Fruit fly (Drosophila melanogaster) whole organism, embryonic: ENCODE results near the gene Cpr23B.
A peak's percentile ranks its signal among the peaks of the same experiment; 100 is the strongest.

Experiments used
- Atf3 ChIP-seq: fragments of 200-800 bp; sonication (Bioruptor generic); optimal IDR thresholded peaks from 3 replicates; lab custom pipeline; 2016; ENCODE audit warnings: missing biosample characterization, missing genetic modification characterization
- Awh ChIP-seq: fragments of 200-800 bp; sonication (Bioruptor generic); IDR thresholded peaks from 2 replicates; pipeline ENCODE4, ENCODE4 v1.3.6; 2022; ENCODE audit warnings: missing biosample characterization, missing genetic modification characterization
- CG10147 ChIP-seq: fragments of 200-800 bp; sonication (Bioruptor generic); optimal IDR thresholded peaks from 2 replicates; lab custom pipeline; 2019; ENCODE audit warnings: missing biosample characterization, mild to moderate bottlenecking, missing genetic modification characterization, moderate library complexity
- CG10654 ChIP-seq: fragments of 200-800 bp; sonication (Bioruptor generic); optimal IDR thresholded peaks from 2 replicates; lab custom pipeline; 2016; ENCODE audit warnings: missing biosample characterization, missing genetic modification characterization
- CG11456 ChIP-seq: fragments of 200-800 bp; sonication (Bioruptor generic); IDR thresholded peaks from 3 replicates; pipeline ENCODE4 v1.3.6; 2022; ENCODE audit warnings: missing biosample characterization, missing genetic modification characterization
- CG12155 ChIP-seq: fragments of 200-800 bp; sonication (Bioruptor generic); optimal IDR thresholded peaks from 3 replicates; lab custom pipeline; 2016; ENCODE audit warnings: missing biosample characterization, missing genetic modification characterization
- CG12659 ChIP-seq: fragments of 200-800 bp; sonication (Bioruptor generic); optimal IDR thresholded peaks from 3 replicates; lab custom pipeline; 2017; ENCODE audit warnings: mild to moderate bottlenecking, missing biosample characterization, missing genetic modification reagents, missing genetic modification characterization
- CG13123 ChIP-seq: fragments of 200-800 bp; sonication (Bioruptor generic); optimal IDR thresholded peaks from 2 replicates; lab custom pipeline; 2016; ENCODE audit warnings: missing biosample characterization, missing genetic modification characterization
- CG14050 ChIP-seq: fragments of 200-800 bp; sonication (Bioruptor generic); IDR thresholded peaks from 3 replicates; pipeline ENCODE4 v1.3.6; 2022; ENCODE audit warnings: missing biosample characterization, missing genetic modification characterization
- CG14667 ChIP-seq: fragments of 200-800 bp; sonication (Bioruptor generic); IDR thresholded peaks from 2 replicates; pipeline ENCODE4 v1.3.6; 2022; ENCODE audit warnings: missing biosample characterization, missing genetic modification characterization
- CG14860 ChIP-seq: fragments of 200-800 bp; sonication (Bioruptor generic); IDR thresholded peaks from 3 replicates; pipeline ENCODE4 v1.3.6; 2022; ENCODE audit warnings: missing biosample characterization, missing genetic modification characterization; ENCODE audit not compliant: partially characterized antibody
- CG16813 ChIP-seq: fragments of 200-800 bp; sonication (Bioruptor generic); IDR thresholded peaks from 3 replicates; pipeline ENCODE4 v1.3.6; 2022; ENCODE audit warnings: missing biosample characterization, missing genetic modification characterization; ENCODE audit not compliant: partially characterized antibody
- CG17385 ChIP-seq: fragments of 200-800 bp; sonication (Bioruptor generic); optimal IDR thresholded peaks from 3 replicates; lab custom pipeline; 2018; ENCODE audit warnings: missing biosample characterization, mild to moderate bottlenecking, missing genetic modification characterization
- CG17912 ChIP-seq: fragments of 200-800 bp; sonication (Bioruptor generic); optimal IDR thresholded peaks from 2 replicates; lab custom pipeline; 2018; ENCODE audit warnings: missing biosample characterization, mild to moderate bottlenecking, missing genetic modification characterization
- CG18476 ChIP-seq: fragments of 200-800 bp; sonication (Bioruptor generic); optimal IDR thresholded peaks from 2 replicates; lab custom pipeline; 2016; ENCODE audit warnings: missing biosample characterization, mild to moderate bottlenecking, missing genetic modification characterization
- CG18619 ChIP-seq: fragments of 200-800 bp; sonication (Bioruptor generic); optimal IDR thresholded peaks from 3 replicates; lab custom pipeline; 2017; ENCODE audit warnings: missing biosample characterization, mild to moderate bottlenecking, missing genetic modification characterization
- CG2129 ChIP-seq: fragments of 200-800 bp; sonication (Bioruptor generic); IDR thresholded peaks from 2 replicates; pipeline ENCODE4 v1.3.6; 2022; ENCODE audit warnings: missing biosample characterization, missing genetic modification characterization; ENCODE audit not compliant: partially characterized antibody
- CG2199 ChIP-seq: fragments of 200-800 bp; sonication (Bioruptor generic); IDR thresholded peaks from 3 replicates; pipeline ENCODE4 v1.3.6; 2022; ENCODE audit warnings: missing biosample characterization, missing genetic modification characterization
- CG2202 ChIP-seq: fragments of 200-800 bp; sonication (Bioruptor generic); optimal IDR thresholded peaks from 2 replicates; lab custom pipeline; 2018; ENCODE audit warnings: missing biosample characterization, mild to moderate bottlenecking, missing genetic modification characterization
- CG2678 ChIP-seq: fragments of 200-800 bp; sonication (Bioruptor generic); optimal IDR thresholded peaks from 3 replicates; lab custom pipeline; 2019; ENCODE audit warnings: missing biosample characterization, mild to moderate bottlenecking, missing genetic modification characterization, moderate library complexity
- CG2889 ChIP-seq: fragments of 200-800 bp; sonication (Bioruptor generic); IDR thresholded peaks from 3 replicates; pipeline ENCODE4 v1.3.6; 2022; ENCODE audit warnings: missing biosample characterization, missing genetic modification characterization
- CG30020 ChIP-seq: fragments of 200-800 bp; optimal IDR thresholded peaks from 2 replicates; lab custom pipeline; 2019; ENCODE audit warnings: missing biosample characterization, mild to moderate bottlenecking, missing genetic modification characterization, moderate library complexity
- CG31224 ChIP-seq: fragments of 200-800 bp; sonication (Bioruptor generic); IDR thresholded peaks from 2 replicates; pipeline ENCODE4 v1.3.6; 2022; ENCODE audit warnings: missing biosample characterization, missing genetic modification characterization
- CG3163 ChIP-seq: fragments of 200-800 bp; sonication (Bioruptor generic); optimal IDR thresholded peaks from 3 replicates; lab custom pipeline; 2016; ENCODE audit warnings: missing biosample characterization, missing genetic modification characterization
- CG34376 ChIP-seq: fragments of 200-800 bp; sonication (Bioruptor generic); optimal IDR thresholded peaks from 2 replicates; lab custom pipeline; 2018; ENCODE audit warnings: missing biosample characterization, mild to moderate bottlenecking, missing genetic modification characterization
- CG3995 ChIP-seq: fragments of 200-800 bp; sonication (Bioruptor generic); optimal IDR thresholded peaks from 3 replicates; lab custom pipeline; 2016; ENCODE audit warnings: missing biosample characterization, missing genetic modification characterization
- CG42726 ChIP-seq: fragments of 200-800 bp; sonication (Bioruptor generic); IDR thresholded peaks from 2 replicates; pipeline ENCODE4 v1.3.6; 2022; ENCODE audit warnings: missing biosample characterization, missing genetic modification characterization; ENCODE audit not compliant: partially characterized antibody
- CG9727 ChIP-seq: fragments of 200-800 bp; sonication (Bioruptor generic); optimal IDR thresholded peaks from 3 replicates; lab custom pipeline; 2017; ENCODE audit warnings: missing biosample characterization, mild to moderate bottlenecking, missing genetic modification characterization
- D19B ChIP-seq: fragments of 200-800 bp; sonication (Bioruptor generic); optimal IDR thresholded peaks from 2 replicates; lab custom pipeline; 2017; ENCODE audit warnings: missing biosample characterization, mild to moderate bottlenecking, missing genetic modification characterization
- Dip3 ChIP-seq: fragments of 200-800 bp; sonication (Bioruptor generic); optimal IDR thresholded peaks from 3 replicates; lab custom pipeline; 2016; ENCODE audit warnings: missing biosample characterization, missing genetic modification characterization
- ERR ChIP-seq: fragments of 200-800 bp; sonication (Bioruptor generic); optimal IDR thresholded peaks from 2 replicates; lab custom pipeline; 2016; ENCODE audit warnings: missing biosample characterization, missing genetic modification characterization
- HLH3B ChIP-seq: fragments of 200-800 bp; sonication (Bioruptor generic); IDR thresholded peaks from 2 replicates; pipeline ENCODE4 v1.3.6; 2022; ENCODE audit warnings: missing biosample characterization, missing genetic modification characterization
- MTF-1 ChIP-seq: fragments of 200-800 bp; sonication (Bioruptor generic); optimal IDR thresholded peaks from 2 replicates; lab custom pipeline; 2018; ENCODE audit warnings: missing biosample characterization, mild to moderate bottlenecking, missing genetic modification characterization, borderline replicate concordance
- Nf-YA ChIP-seq: fragments of 200-800 bp; sonication (Bioruptor generic); IDR thresholded peaks from 2 replicates; pipeline ENCODE4 v1.3.6; 2022; ENCODE audit warnings: missing biosample characterization, missing genetic modification characterization
- ap ChIP-seq: fragments of 200-800 bp; sonication (Bioruptor generic); IDR thresholded peaks from 2 replicates; pipeline ENCODE4 v1.3.6; 2022; ENCODE audit warnings: missing biosample characterization, missing genetic modification characterization
- ase ChIP-seq: fragments of 200-800 bp; sonication (Bioruptor generic); IDR thresholded peaks from 3 replicates; pipeline ENCODE4 v1.3.6; 2022; ENCODE audit warnings: missing biosample characterization, missing genetic modification characterization
- bbx ChIP-seq: fragments of 200-800 bp; sonication (Bioruptor generic); IDR thresholded peaks from 2 replicates; pipeline ENCODE4 v1.3.6; 2022; ENCODE audit warnings: missing biosample characterization, missing genetic modification characterization; ENCODE audit not compliant: partially characterized antibody
- disco-r ChIP-seq: fragments of 200-800 bp; sonication (Bioruptor generic); optimal IDR thresholded peaks from 2 replicates; lab custom pipeline; 2016; ENCODE audit warnings: missing biosample characterization, missing genetic modification characterization
- dmrt11E ChIP-seq: fragments of 200-800 bp; sonication (Bioruptor generic); optimal IDR thresholded peaks from 3 replicates; lab custom pipeline; 2018; ENCODE audit warnings: missing biosample characterization, mild to moderate bottlenecking, missing genetic modification characterization, moderate library complexity
- gt ChIP-seq: fragments of 200-800 bp; sonication (Bioruptor generic); IDR thresholded peaks from 2 replicates; pipeline ENCODE4 v1.3.6; 2022; ENCODE audit warnings: missing biosample characterization, missing genetic modification characterization
- hb ChIP-seq: fragments of 200-800 bp; sonication (Bioruptor generic); IDR thresholded peaks from 3 replicates; pipeline ENCODE4 v1.3.6; 2022; ENCODE audit warnings: missing biosample characterization, missing genetic modification characterization; ENCODE audit not compliant: partially characterized antibody
- inv ChIP-seq: fragments of 200-800 bp; sonication (Bioruptor generic); IDR thresholded peaks from 2 replicates; pipeline ENCODE4 v1.3.6; 2022; ENCODE audit warnings: missing biosample characterization, missing genetic modification characterization; ENCODE audit not compliant: partially characterized antibody
- jing ChIP-seq: fragments of 200-800 bp; sonication (Bioruptor generic); optimal IDR thresholded peaks from 2 replicates; lab custom pipeline; 2018; ENCODE audit warnings: missing biosample characterization, mild to moderate bottlenecking, missing genetic modification characterization
- nmo ChIP-seq: fragments of 200-800 bp; sonication (Bioruptor generic); optimal IDR thresholded peaks from 2 replicates; lab custom pipeline; 2018; ENCODE audit warnings: missing biosample characterization, mild to moderate bottlenecking, missing genetic modification characterization, moderate library complexity
- repo ChIP-seq: fragments of 200-800 bp; sonication (Bioruptor generic); optimal IDR thresholded peaks from 2 replicates; lab custom pipeline; 2016; ENCODE audit warnings: missing biosample characterization, missing genetic modification characterization
- tap ChIP-seq: fragments of 200-800 bp; optimal IDR thresholded peaks from 3 replicates; lab custom pipeline; 2019; ENCODE audit warnings: missing biosample characterization, mild to moderate bottlenecking, missing genetic modification characterization, moderate library complexity
- twi ChIP-seq: fragments of 200-800 bp; optimal IDR thresholded peaks from 2 replicates; lab custom pipeline; 2019; ENCODE audit warnings: missing biosample characterization, mild to moderate bottlenecking, missing genetic modification characterization, moderate library complexity
- usp ChIP-seq: fragments of >200 bp; optimal IDR thresholded peaks from 2 replicates; lab custom pipeline; 2017; ENCODE audit warnings: missing biosample characterization, missing genetic modification characterization

The Cpr23B gene

dm6 chr2L:2855773-2856615 lies 17.8 kb downstream of the Cpr23B start, which contains the start of the genes CG3104 and RpS21 (continued):
- TF ChIP-seq CG34376 (GFP tag; lab: Kevin White, UChicago) (peak; percentile 93), CG14860 (GFP tag; lab: Robert Waterston, UW) (no peak), CG9727 (GFP tag; lab: Kevin White, UChicago) (peak; percentile 93), CG11456 (GFP tag; lab: Robert Waterston, UW) (peak; percentile 98), CG12659 (GFP tag; lab: Kevin White, UChicago) (peak; percentile 96), disco-r (GFP tag; lab: Kevin White, UChicago) (peak; percentile 56), ap (GFP tag; lab: Robert Waterston, UW) (peak; percentile 88), CG14667 (GFP tag; lab: Robert Waterston, UW) (peak; percentile 86), Atf3 (GFP tag; lab: Kevin White, UChicago) (peak; percentile 76), CG10147 (peak; percentile 73), CG13123 (GFP tag; lab: Kevin White, UChicago) (peak; percentile 100), tap (tag; lab: Kevin White, UChicago) (peak; percentile 11), gt (GFP tag; lab: Robert Waterston, UW) (peak; percentile 77; the same call in 1 of the 2 replicates), repo (GFP tag; lab: Kevin White, UChicago) (peak; percentile 80), CG16813 (GFP tag; lab: Robert Waterston, UW) (no peak), usp (GFP tag; lab: Kevin White, UChicago) (no peak), D19B (GFP tag; lab: Kevin White, UChicago) (peak; percentile 56), CG12155 (GFP tag; lab: Kevin White, UChicago) (peak; percentile 87), nmo (GFP tag; lab: Kevin White, UChicago) (peak; percentile 86), CG18476 (peak; percentile 68), CG2202 (tag; lab: Kevin White, UChicago) (peak; percentile 46), hb (no peak), twi (tag; lab: Kevin White, UChicago) (peak; percentile 78), CG17385 (GFP tag; lab: Kevin White, UChicago) (peak; percentile 87), CG18619 (GFP tag; lab: Kevin White, UChicago) (peak; percentile 93), CG42726 (GFP tag; lab: Robert Waterston, UW) (no peak; the same call in 1 of the 2 replicates), HLH3B (GFP tag; lab: Robert Waterston, UW) (peak; percentile 80), ase (GFP tag; lab: Robert Waterston, UW) (peak; percentile 92), Dip3 (GFP tag; lab: Kevin White, UChicago) (peak; percentile 82), inv (GFP tag; lab: Robert Waterston, UW) (no peak), Nf-YA (GFP tag; lab: Robert Waterston, UW) (peak; percentile 70; the same call in 1 of the 2 replicates), CG2129 (GFP tag; lab: Robert Waterston, UW) (no peak), CG31224 (GFP tag; lab: Robert Waterston, UW) (peak; percentile 75), ERR (GFP tag; lab: Kevin White, UChicago) (peak; percentile 55), bbx (GFP tag; lab: Robert Waterston, UW) (0 out of 2 replicates have a peak, but pooled peaks have one; percentile 22), CG3163 (peak; percentile 68), CG14050 (GFP tag; lab: Robert Waterston, UW) (peak; percentile 79), dmrt11E (peak; percentile 65), CG10654 (GFP tag; lab: Kevin White, UChicago) (peak; percentile 88), MTF-1 (GFP tag; lab: Kevin White, UChicago) (peak; percentile 94), CG17912 (GFP tag; lab: Kevin White, UChicago) (peak; percentile 92), jing (peak; percentile 39), Awh (GFP tag; lab: Robert Waterston, UW) (peak; percentile 82), CG3995 (GFP tag; lab: Kevin White, UChicago) (peak; percentile 72), CG2678 (tag; lab: Kevin White, UChicago) (peak; percentile 75), CG30020 (tag; lab: Kevin White, UChicago) (peak; percentile 60), CG2889 (GFP tag; lab: Robert Waterston, UW) (peak; percentile 77), CG2199 (GFP tag; lab: Robert Waterston, UW) (peak; percentile 79; the same call in 1 of the 3 replicates)
